Worm (Caenorhabditis elegans) whole organism, late embryonic: Measurements from ENCODE around the gene clec-134.

ENCODE experiments used
- K02D7.2 ChIP-seq: sonication (generic microtip); optimal IDR thresholded peaks from 2 replicates; lab custom pipeline; 2017; ENCODE audit warnings: mild to moderate bottlenecking, missing genetic modification characterization, missing compliant biosample characterization
- ama-1 ChIP-seq: fragments of 150-350 bp; optimal IDR thresholded peaks from 2 replicates; lab custom pipeline; 2014
- elt-2 ChIP-seq: sonication (generic microtip); optimal IDR thresholded peaks from 2 replicates; lab custom pipeline; 2016; ENCODE audit warnings: missing genetic modification reagents, missing genetic modification characterization, missing compliant biosample characterization
- ets-4 ChIP-seq: sonication (generic microtip); optimal IDR thresholded peaks from 2 replicates; lab custom pipeline; 2016; ENCODE audit warnings: missing genetic modification characterization, missing compliant biosample characterization
- fax-1 ChIP-seq: sonication (generic microtip); optimal IDR thresholded peaks from 2 replicates; lab custom pipeline; 2016; ENCODE audit warnings: missing genotype, missing genetic modification characterization, missing compliant biosample characterization
- gmeb-2 ChIP-seq: sonication (generic microtip); optimal IDR thresholded peaks from 2 replicates; lab custom pipeline; 2016; ENCODE audit warnings: missing genetic modification characterization, inconsistent platforms, missing compliant biosample characterization
- nfya-1 ChIP-seq: sonication (generic microtip); optimal IDR thresholded peaks from 2 replicates; lab custom pipeline; 2017; ENCODE audit warnings: missing genetic modification characterization, mild to moderate bottlenecking, missing compliant biosample characterization, antibody characterized with exemption, moderate library complexity
- nhr-11 ChIP-seq: fragments of 150-350 bp; optimal IDR thresholded peaks from 2 replicates; lab custom pipeline; 2014; ENCODE audit warnings: missing biosample characterization, missing genetic modification characterization
- pha-4 ChIP-seq: fragments of 150-350 bp; optimal IDR thresholded peaks from 2 replicates; lab custom pipeline; 2018; ENCODE audit warnings: missing biosample characterization, missing genetic modification reagents, missing genetic modification characterization
- pqm-1 ChIP-seq: sonication (generic microtip); optimal IDR thresholded peaks from 2 replicates; lab custom pipeline; 2016; ENCODE audit warnings: missing genetic modification characterization, missing compliant biosample characterization
- ref-2 ChIP-seq: sonication (generic microtip); optimal IDR thresholded peaks from 2 replicates; lab custom pipeline; 2016; ENCODE audit warnings: missing genetic modification characterization, missing compliant biosample characterization
- tbx-2 ChIP-seq: sonication (generic microtip); optimal IDR thresholded peaks from 2 replicates; lab custom pipeline; 2016; ENCODE audit warnings: missing genetic modification characterization, missing compliant biosample characterization
- unc-86 ChIP-seq: sonication (generic microtip); optimal IDR thresholded peaks from 2 replicates; lab custom pipeline; 2016; ENCODE audit warnings: missing genetic modification characterization, missing compliant biosample characterization

ce11 chrII:3556584-3556983, 23.3 kb upstream of the clec-134 start:
- TF ChIP-seq nhr-11 = no peak
- no peak for TF ChIP-seq tbx-2 (tag; lab: Kevin White, UChicago)
- TF ChIP-seq elt-2 (tag; lab: Kevin White, UChicago) = no peak
- TF ChIP-seq ama-1 = no peak
- no peak for TF ChIP-seq fax-1 (tag; lab: Kevin White, UChicago)
- no peak for TF ChIP-seq unc-86 (tag; lab: Kevin White, UChicago)
- TF ChIP-seq pqm-1 = no peak
- TF ChIP-seq pha-4 (tag; lab: Kevin White, UChicago) = no peak
- TF ChIP-seq nfya-1 (tag; lab: Kevin White, UChicago) = no peak
- no peak for TF ChIP-seq ref-2 (tag; lab: Kevin White, UChicago)
- no peak for TF ChIP-seq K02D7.2 (tag; lab: Kevin White, UChicago)
- no peak for TF ChIP-seq ets-4 (tag; lab: Kevin White, UChicago)
- no peak for TF ChIP-seq gmeb-2 (tag; lab: Kevin White, UChicago)
